Worm (Caenorhabditis elegans) whole organism, L3 larva: ENCODE data around the gene ect-2.

Source experiments
- R02D3.7 ChIP-seq: fragments of 150-350 bp; optimal IDR thresholded peaks from 2 replicates; lab custom pipeline; 2014; ENCODE audit warnings: missing biosample characterization, missing genetic modification characterization
- ZK546.5 ChIP-seq: sonication (generic microtip); optimal IDR thresholded peaks from 2 replicates; lab custom pipeline; 2017; ENCODE audit warnings: missing biosample characterization, missing genetic modification characterization
- aly-2 ChIP-seq: fragments of 150-350 bp; optimal IDR thresholded peaks from 2 replicates; lab custom pipeline; 2014; ENCODE audit warnings: missing biosample characterization, missing genetic modification characterization
- ama-1 ChIP-seq: fragments of 150-350 bp; optimal IDR thresholded peaks from 2 replicates; lab custom pipeline; 2018
- ceh-16 ChIP-seq: sonication (generic microtip); optimal IDR thresholded peaks from 2 replicates; lab custom pipeline; 2017; ENCODE audit warnings: missing biosample characterization, missing genetic modification characterization
- ceh-28 ChIP-seq: fragments of 150-350 bp; optimal IDR thresholded peaks from 2 replicates; lab custom pipeline; 2014; ENCODE audit warnings: missing biosample characterization, missing genetic modification reagents, missing genetic modification characterization
- ceh-82 ChIP-seq: fragments of 150-350 bp; optimal IDR thresholded peaks from 2 replicates; lab custom pipeline; 2014; ENCODE audit warnings: missing biosample characterization, missing genetic modification characterization
- ceh-9 ChIP-seq: sonication (generic microtip); optimal IDR thresholded peaks from 2 replicates; lab custom pipeline; 2018; ENCODE audit warnings: missing biosample characterization, missing genetic modification characterization
- egl-27 ChIP-seq: sonication (generic microtip); optimal IDR thresholded peaks from 4 replicates; lab custom pipeline; 2017; ENCODE audit warnings: missing biosample characterization, missing genetic modification reagents, missing genetic modification characterization
- elt-2 ChIP-seq: sonication (generic microtip); optimal IDR thresholded peaks from 2 replicates; lab custom pipeline; 2016; ENCODE audit warnings: missing genetic modification reagents, mild to moderate bottlenecking, missing genetic modification characterization, missing compliant biosample characterization
- elt-3 ChIP-seq, 3 experiments: fragments of 150-350 bp in 1 of 3; sonication (generic microtip) in 2 of 3; optimal IDR thresholded peaks; 2 replicates in 2 of 3; 4 replicates in 1 of 3; lab custom pipeline; 2014 to 2017; ENCODE audit warnings: missing biosample characterization in 3 of 3, missing genetic modification characterization in 3 of 3
- fkh-10 ChIP-seq: sonication (generic microtip); optimal IDR thresholded peaks from 2 replicates; lab custom pipeline; 2017; ENCODE audit warnings: missing biosample characterization, missing genetic modification reagents, missing genetic modification characterization
- fkh-2 ChIP-seq: fragments of 150-350 bp; optimal IDR thresholded peaks from 2 replicates; lab custom pipeline; 2014; ENCODE audit warnings: missing biosample characterization, missing genetic modification reagents, missing genetic modification characterization
- fos-1 ChIP-seq: fragments of 150-350 bp; optimal IDR thresholded peaks from 2 replicates; lab custom pipeline; 2014; ENCODE audit warnings: missing biosample characterization, missing genetic modification characterization
- hmg-11 ChIP-seq: sonication (generic microtip); optimal IDR thresholded peaks from 2 replicates; lab custom pipeline; 2016; ENCODE audit warnings: missing genetic modification characterization, missing compliant biosample characterization
- jun-1 ChIP-seq: fragments of 150-350 bp; optimal IDR thresholded peaks from 2 replicates; lab custom pipeline; 2014; ENCODE audit warnings: missing biosample characterization, missing genetic modification reagents, missing genetic modification characterization
- lin-15B ChIP-seq: fragments of 150-350 bp; optimal IDR thresholded peaks from 2 replicates; lab custom pipeline; 2014; ENCODE audit warnings: missing biosample characterization, missing genetic modification characterization
- lin-39 ChIP-seq: fragments of 150-350 bp; optimal IDR thresholded peaks from 2 replicates; lab custom pipeline; 2018; ENCODE audit warnings: missing biosample characterization, missing genetic modification reagents, missing genetic modification characterization
- lsy-12 ChIP-seq: sonication (generic microtip); optimal IDR thresholded peaks from 2 replicates; lab custom pipeline; 2016; ENCODE audit warnings: mild to moderate bottlenecking, missing genetic modification characterization, missing compliant biosample characterization
- mdl-1 ChIP-seq: fragments of 150-350 bp; optimal IDR thresholded peaks from 2 replicates; lab custom pipeline; 2014; ENCODE audit warnings: missing biosample characterization, missing genetic modification characterization
- nfya-1 ChIP-seq: sonication (generic microtip); optimal IDR thresholded peaks from 2 replicates; lab custom pipeline; 2017; ENCODE audit warnings: missing genetic modification characterization, mild to moderate bottlenecking, missing compliant biosample characterization, antibody characterized with exemption, moderate library complexity; ENCODE audit not compliant: insufficient read depth
- nhr-11 ChIP-seq: fragments of 150-350 bp; optimal IDR thresholded peaks from 2 replicates; lab custom pipeline; 2014; ENCODE audit warnings: missing biosample characterization, missing genetic modification characterization
- nhr-12 ChIP-seq: fragments of 150-350 bp; optimal IDR thresholded peaks from 2 replicates; lab custom pipeline; 2014; ENCODE audit warnings: missing biosample characterization, missing genetic modification characterization
- nhr-23 ChIP-seq: fragments of 150-350 bp; optimal IDR thresholded peaks from 2 replicates; lab custom pipeline; 2014; ENCODE audit warnings: missing biosample characterization, missing genetic modification reagents, missing genetic modification characterization
- nhr-25 ChIP-seq: sonication (generic microtip); optimal IDR thresholded peaks from 2 replicates; lab custom pipeline; 2017; ENCODE audit warnings: missing biosample characterization, missing genetic modification characterization
- nhr-43 ChIP-seq: sonication (generic microtip); optimal IDR thresholded peaks from 2 replicates; lab custom pipeline; 2016; ENCODE audit warnings: mild to moderate bottlenecking, missing genetic modification characterization, missing compliant biosample characterization; ENCODE audit not compliant: poor library complexity, severe bottlenecking
- nhr-67 ChIP-seq: fragments of 150-350 bp; optimal IDR thresholded peaks from 2 replicates; lab custom pipeline; 2014; ENCODE audit warnings: missing biosample characterization, missing genetic modification characterization
- nhr-77 ChIP-seq: fragments of 150-350 bp; optimal IDR thresholded peaks from 2 replicates; lab custom pipeline; 2014; ENCODE audit warnings: missing biosample characterization, missing genetic modification characterization
- pha-4 ChIP-seq: fragments of 150-350 bp; optimal IDR thresholded peaks from 2 replicates; lab custom pipeline; 2014; ENCODE audit warnings: missing biosample characterization, missing genetic modification reagents, missing genetic modification characterization
- pqm-1 ChIP-seq: fragments of 150-350 bp; optimal IDR thresholded peaks from 2 replicates; lab custom pipeline; 2017; ENCODE audit warnings: missing biosample characterization, missing genetic modification characterization, inconsistent platforms
- skn-1 ChIP-seq: fragments of 150-350 bp; optimal IDR thresholded peaks from 2 replicates; lab custom pipeline; 2014; ENCODE audit warnings: missing biosample characterization, missing genetic modification characterization
- snpc-4 ChIP-seq: fragments of 150-350 bp; optimal IDR thresholded peaks from 2 replicates; lab custom pipeline; 2014; ENCODE audit warnings: missing biosample characterization, missing genetic modification characterization
- unc-39 ChIP-seq: sonication (generic microtip); optimal IDR thresholded peaks from 4 replicates; lab custom pipeline; 2017; ENCODE audit warnings: missing biosample characterization, missing genetic modification characterization
- unc-62 ChIP-seq: fragments of 150-350 bp; sonication (generic microtip); optimal IDR thresholded peaks from 4 replicates; lab custom pipeline; 2014; ENCODE audit warnings: missing biosample characterization, missing genetic modification reagents, missing genetic modification characterization
- zag-1 ChIP-seq: fragments of 150-350 bp; optimal IDR thresholded peaks from 2 replicates; lab custom pipeline; 2014; ENCODE audit warnings: missing biosample characterization, missing genetic modification characterization
- ztf-11 ChIP-seq: fragments of 150-350 bp; optimal IDR thresholded peaks from 2 replicates; lab custom pipeline; 2014; ENCODE audit warnings: missing biosample characterization, missing genetic modification characterization
- ztf-4 ChIP-seq: fragments of 150-350 bp; optimal IDR thresholded peaks from 2 replicates; lab custom pipeline; 2014; ENCODE audit warnings: missing biosample characterization, missing genetic modification characterization

The ect-2 gene

ce11 chrII:10804442-10804841, 20.7 kb upstream of the ect-2 start:
- peak; percentile 9 for TF ChIP-seq ceh-16 (tag; lab: Kevin White, UChicago)
- no peak for TF ChIP-seq egl-27 (tag; lab: Kevin White, UChicago)

ce11 chrII:10800209-10800608, 16.4 kb upstream of the ect-2 start:
- TF ChIP-seq ZK546.5 (tag; lab: Kevin White, UChicago) (no peak), jun-1 (no peak), nfya-1 (tag; lab: Kevin White, UChicago) (peak; percentile 4), nhr-43 (tag; lab: Kevin White, UChicago) (no peak)

- TF ChIP-seq nhr-25 (tag; lab: Kevin White, UChicago) (peak; percentile 21), nhr-77 (no peak), ztf-4 (tag; lab: Kevin White, UChicago) (no peak), nhr-11 (tag; lab: Kevin White, UChicago) (peak; percentile 8), nfya-1 (tag; lab: Kevin White, UChicago) (peak; percentile 69), snpc-4 (peak; percentile 40), hmg-11 (tag; lab: Kevin White, UChicago) (peak; percentile 33), fkh-10 (no peak), skn-1 (tag; lab: Kevin White, UChicago) (peak; percentile 50), fos-1 (tag; lab: Kevin White, UChicago) (no peak), ceh-82 (tag; lab: Kevin White, UChicago) (no peak), aly-2 (tag; lab: Kevin White, UChicago) (no peak), elt-2 (peak; percentile 17), nhr-23 (tag; lab: Kevin White, UChicago) (peak; percentile 79), unc-39 (tag; lab: Kevin White, UChicago) (no peak), R02D3.7 (peak; percentile 55), jun-1 (no peak), mdl-1 (tag; lab: Kevin White, UChicago) (no peak), ama-1 (lab: Kevin White, UChicago) (no peak), pha-4 (peak; percentile 82), ceh-28 (tag; lab: Kevin White, UChicago) (peak; percentile 58), fkh-2 (tag; lab: Kevin White, UChicago) (no peak), lin-15B (peak; percentile 59), nhr-12 (tag; lab: Kevin White, UChicago) (no peak), lsy-12 (no peak)
These were observed 14.7 kb upstream of the ect-2 start, which contains the start of gene npp-19 for ce11 chrII:10798429-10798893. TSS of gene npp-19 (minus strand) at chrII:10798479.

- TF ChIP-seq nhr-12 (tag; lab: Kevin White, UChicago) (no peak), unc-39 (tag; lab: Kevin White, UChicago) (no peak), nfya-1 (tag; lab: Kevin White, UChicago) (no peak), nhr-43 (tag; lab: Kevin White, UChicago) (no peak), lin-15B (no peak), ztf-4 (tag; lab: Kevin White, UChicago) (no peak), nhr-67 (tag; lab: Kevin White, UChicago) (no peak), zag-1 (no peak), ceh-9 (tag; lab: Kevin White, UChicago) (no peak), pqm-1 (tag; lab: Kevin White, UChicago) (no peak), ztf-11 (tag; lab: Kevin White, UChicago) (no peak), ceh-28 (tag; lab: Kevin White, UChicago) (no peak), lin-39 (no peak), hmg-11 (tag; lab: Kevin White, UChicago) (no peak), elt-3 (tag; optimal IDR thresholded peaks at IDR 0.05; lab: Kevin White, UChicago) (no peak), fkh-10 (no peak), jun-1 (no peak), unc-62 (GFP tag; lab: Kevin White, UChicago) (no peak), ceh-16 (tag; lab: Kevin White, UChicago) (no peak)
These were observed 12.4 kb upstream of the ect-2 start, which contains the start of gene set-14 for ce11 chrII:10796194-10796593. TSS of gene set-14 (minus strand) at chrII:10796294.
